Fruit fly (Drosophila melanogaster): ENCODE data around the gene CG17261.

DNA sequence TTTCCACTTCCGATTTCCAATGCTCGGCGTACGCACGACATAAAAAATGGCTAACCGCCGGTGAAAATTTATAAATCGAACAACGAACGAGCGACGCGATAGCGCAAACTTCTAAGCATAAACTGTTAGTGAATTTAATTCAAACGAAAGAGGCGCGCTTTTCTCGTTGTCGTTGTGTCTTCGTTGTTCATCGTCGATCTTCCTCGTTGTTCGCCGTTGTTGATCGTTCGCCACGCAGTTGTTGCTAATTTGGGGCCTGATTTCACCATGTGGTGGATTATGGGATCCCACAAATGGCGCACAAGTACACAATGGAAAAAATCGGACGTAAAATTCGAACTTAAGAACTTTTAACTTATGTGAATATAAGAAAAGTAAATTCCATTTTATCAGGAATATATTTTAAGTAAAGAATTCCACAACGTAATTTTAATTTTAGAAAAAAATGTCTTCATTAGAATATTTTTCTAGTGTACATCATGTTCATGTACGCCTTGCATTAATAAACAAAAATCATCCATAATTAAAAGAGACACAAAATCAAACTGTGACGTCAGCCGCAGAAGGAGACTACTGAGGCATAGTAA lies 44.0 kb downstream of the CG17261 start:
- TF ChIP-seq bowl (GFP tag; IDR thresholded peaks at IDR 0.05) (peak; percentile 44; the same call in 1 of the 2 replicates), gsb-n (tag; optimal IDR thresholded peaks at IDR 0.05) (peak; percentile 24), BtbVII (GFP tag; optimal IDR thresholded peaks at IDR 0.05) (peak; percentile 53), CG31224 (GFP tag; IDR thresholded peaks at IDR 0.05) (peak; percentile 67), CG13775 (GFP tag; optimal IDR thresholded peaks at IDR 0.05) (peak; percentile 51), chn (GFP tag; optimal IDR thresholded peaks at IDR 0.05) (peak; percentile 37), CG31365 (tag; optimal IDR thresholded peaks at IDR 0.05) (no peak), pan (optimal IDR thresholded peaks at IDR 0.05) (no peak), pan (GFP tag; optimal IDR thresholded peaks at IDR 0.05 in 1 of 2, IDR thresholded peaks at IDR 0.05 in 1 of 2) (peak in 1 of 2 experiments; percentile 82), corto (GFP tag; optimal IDR thresholded peaks at IDR 0.05) (no peak), Hsf (GFP tag; optimal IDR thresholded peaks at IDR 0.05) (peak; percentile 50), MESR4 (GFP tag; optimal IDR thresholded peaks at IDR 0.05) (no peak), Abd-B (GFP tag; optimal IDR thresholded peaks at IDR 0.05) (peak; percentile 42), CG13287 (GFP tag; IDR thresholded peaks at IDR 0.05; ENCODE audit: partially characterized antibody) (no peak), Trl (optimal IDR thresholded peaks at IDR 0.05) (no peak), Trl (GFP tag; optimal IDR thresholded peaks at IDR 0.05) (no peak)
